Worm (Caenorhabditis elegans): ENCODE data around the gene T22B2.2.

DNA sequence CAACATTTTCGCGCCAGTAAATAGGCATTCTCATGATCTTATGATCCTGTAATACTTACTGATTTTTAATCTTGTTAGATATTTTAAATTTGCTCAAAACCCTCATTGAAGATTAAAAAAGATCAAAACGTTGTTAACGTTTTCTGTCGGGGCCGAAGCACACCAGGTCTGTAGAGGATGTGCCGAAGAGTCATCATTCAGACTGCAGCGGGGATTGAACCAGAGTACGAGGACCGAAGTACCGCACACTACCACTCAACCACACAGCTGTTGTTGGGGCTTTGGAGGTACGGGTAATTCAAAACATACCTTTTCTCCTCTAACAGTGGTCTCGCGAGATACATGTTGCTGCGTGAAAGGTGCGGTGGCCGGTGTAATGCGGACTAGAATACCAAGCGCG lies 5.9 kb upstream of the T22B2.2 start:
- TF ChIP-seq madf-9 (GFP tag; conservative IDR thresholded peaks at IDR 0.05), result no peak
- TF ChIP-seq T26A8.4 (GFP tag; IDR thresholded peaks at IDR 0.05), result no peak
- TF ChIP-seq ama-1 (optimal IDR thresholded peaks at IDR 0.05), result no peak
- TF ChIP-seq ZK546.5 (tag; optimal IDR thresholded peaks at IDR 0.05), result no peak
- no peak for TF ChIP-seq unc-62 (GFP tag; optimal IDR thresholded peaks at IDR 0.05 in 1 of 2)
- no peak for TF ChIP-seq unc-62 (tag; optimal IDR thresholded peaks at IDR 0.05)
- no peak for TF ChIP-seq nhr-77 (tag; optimal IDR thresholded peaks at IDR 0.05)
- no peak for TF ChIP-seq ztf-11 (tag; optimal IDR thresholded peaks at IDR 0.05)
- no peak for TF ChIP-seq unc-39 (tag; optimal IDR thresholded peaks at IDR 0.05)
- TF ChIP-seq snpc-1.2 (GFP tag; IDR thresholded peaks at IDR 0.05), result no peak
- TF ChIP-seq set-16 (GFP tag; IDR thresholded peaks at IDR 0.05), result no peak
- TF ChIP-seq nhr-237 (tag; optimal IDR thresholded peaks at IDR 0.05), result no peak

Data from whole organism, L4 larva.